Fruit fly (Drosophila melanogaster): ENCODE data around the gene Trf2.

Gene Trf2

dm6 chrX:8410349-8411240 is 1.5 kb downstream of the Trf2 start (continued):
- TF ChIP-seq Fer3 (tag; optimal IDR thresholded peaks at IDR 0.05) (no peak), CG17568 (GFP tag; optimal IDR thresholded peaks at IDR 0.05) (peak; percentile 6), Rfx (GFP tag; IDR thresholded peaks at IDR 0.05) (peak; percentile 56), gt (GFP tag; IDR thresholded peaks at IDR 0.05) (no peak), inv (GFP tag; IDR thresholded peaks at IDR 0.05; ENCODE audit: partially characterized antibody) (no peak), CG3163 (GFP tag; optimal IDR thresholded peaks at IDR 0.05) (peak; percentile 3), CG9876 (GFP tag; optimal IDR thresholded peaks at IDR 0.05) (no peak), Dfd (GFP tag; optimal IDR thresholded peaks at IDR 0.05) (no peak), CG3407 (GFP tag; optimal IDR thresholded peaks at IDR 0.05) (no peak), Hmr (GFP tag; optimal IDR thresholded peaks at IDR 0.05) (peak; percentile 19), CG31388 (GFP tag; optimal IDR thresholded peaks at IDR 0.05) (no peak), Blimp-1 (GFP tag; optimal IDR thresholded peaks at IDR 0.05) (peak; percentile 14), C15 (GFP tag; IDR thresholded peaks at IDR 0.05) (peak; percentile 8; the same call in 1 of the 3 replicates), hbn (GFP tag; IDR thresholded peaks at IDR 0.05; ENCODE audit: partially characterized antibody) (no peak), CG4730 (GFP tag; IDR thresholded peaks at IDR 0.05) (no peak), chinmo (GFP tag; IDR thresholded peaks at IDR 0.05; ENCODE audit: partially characterized antibody) (0 out of 4 replicates have a peak, but pooled peaks have one; percentile 9), Trl (optimal IDR thresholded peaks at IDR 0.05) (peak; percentile 96 to 98), Trl (GFP tag; optimal IDR thresholded peaks at IDR 0.05) (peak; percentile 22), CG13287 (GFP tag; IDR thresholded peaks at IDR 0.05; ENCODE audit: partially characterized antibody) (0 out of 2 replicates have a peak, but pooled peaks have one; percentile 1), CG16815 (GFP tag; optimal IDR thresholded peaks at IDR 0.05) (no peak), CG31224 (GFP tag; IDR thresholded peaks at IDR 0.05) (0 out of 2 replicates have a peak, but pooled peaks have one; percentile 6), unc-4 (GFP tag; IDR thresholded peaks at IDR 0.05; ENCODE audit: partially characterized antibody) (no peak), nerfin-1 (tag; optimal IDR thresholded peaks at IDR 0.05) (no peak), HLHmδ (GFP tag; optimal IDR thresholded peaks at IDR 0.05) (peak; percentile 37), ro (GFP tag; IDR thresholded peaks at IDR 0.05) (no peak), Drgx (GFP tag; IDR thresholded peaks at IDR 0.05) (peak; percentile 72), sqz (GFP tag; optimal IDR thresholded peaks at IDR 0.05) (peak; percentile 4), CG10321 (GFP tag; IDR thresholded peaks at IDR 0.05) (peak; percentile 95), kah (GFP tag; optimal IDR thresholded peaks at IDR 0.05) (no peak), CG9215 (GFP tag; IDR thresholded peaks at IDR 0.05) (no peak), CG12659 (GFP tag; optimal IDR thresholded peaks at IDR 0.05) (no peak), Sin3A (optimal IDR thresholded peaks at IDR 0.05) (no peak), dysf (GFP tag; IDR thresholded peaks at IDR 0.05) (peak; percentile 39; the same call in 1 of the 3 replicates), sob (GFP tag; IDR thresholded peaks at IDR 0.05) (peak; percentile 10; the same call in 1 of the 2 replicates), CG9932 (GFP tag; IDR thresholded peaks at IDR 0.05) (peak; percentile 21; the same call in 1 of the 2 replicates), Adf1 (GFP tag; IDR thresholded peaks at IDR 0.05) (peak; percentile 41), insv (GFP tag; optimal IDR thresholded peaks at IDR 0.05) (no peak), CG4360 (GFP tag; IDR thresholded peaks at IDR 0.05) (peak; percentile 29; the same call in 1 of the 2 replicates), pan (optimal IDR thresholded peaks at IDR 0.05) (no peak), pan (GFP tag; optimal IDR thresholded peaks at IDR 0.05 in 1 of 2, IDR thresholded peaks at IDR 0.05 in 1 of 2) (no peak), mirr (GFP tag; optimal IDR thresholded peaks at IDR 0.05) (no peak), YL-1 (GFP tag; optimal IDR thresholded peaks at IDR 0.05) (no peak), zfh2 (GFP tag; optimal IDR thresholded peaks at IDR 0.05) (no peak), CG5180 (GFP tag; optimal IDR thresholded peaks at IDR 0.05) (no peak), aop (GFP tag; IDR thresholded peaks at IDR 0.05) (no peak), CG11085 (GFP tag; IDR thresholded peaks at IDR 0.05) (peak; percentile 14; the same call in 1 of the 2 replicates), vnd (GFP tag; IDR thresholded peaks at IDR 0.05; ENCODE audit: partially characterized antibody) (no peak), fd64A (GFP tag; optimal IDR thresholded peaks at IDR 0.05) (no peak), danr (GFP tag; IDR thresholded peaks at IDR 0.05) (no peak)

Measured in whole organism, embryonic.